Fruit fly (Drosophila melanogaster): ENCODE results near the gene myd.

The myd gene

DNA sequence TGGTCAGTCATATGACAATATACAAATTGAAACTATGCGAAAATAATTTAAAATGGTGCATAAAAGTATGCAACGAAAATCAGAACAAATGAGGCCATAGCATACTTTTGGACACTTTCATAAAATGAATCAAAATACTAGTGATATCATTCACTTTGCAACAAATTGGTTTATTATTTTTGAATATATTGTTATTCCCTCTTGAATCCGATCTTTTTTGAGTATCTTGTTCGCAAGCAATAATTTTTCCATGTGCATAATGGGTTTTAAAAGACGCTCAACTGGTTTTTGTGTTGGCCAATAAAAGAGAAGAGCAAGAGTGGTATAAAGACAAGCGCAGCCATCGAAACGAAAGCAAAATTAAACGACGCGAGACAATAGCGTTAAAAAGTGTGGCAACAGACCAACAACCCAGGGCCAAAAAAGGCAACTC is 7.3 kb downstream of the myd start (continued):
- TF ChIP-seq CG3919 (GFP tag; optimal IDR thresholded peaks at IDR 0.05) (peak; percentile 90), Ets21C (GFP tag; optimal IDR thresholded peaks at IDR 0.05) (peak; percentile 64), CG6792 (GFP tag; optimal IDR thresholded peaks at IDR 0.05) (peak; percentile 82), Hr38 (GFP tag; optimal IDR thresholded peaks at IDR 0.05) (no peak), Met (GFP tag; optimal IDR thresholded peaks at IDR 0.05) (peak; percentile 89), Sox102F (GFP tag; optimal IDR thresholded peaks at IDR 0.05) (peak; percentile 87), CG1621 (tag; optimal IDR thresholded peaks at IDR 0.05) (peak; percentile 68), spab (GFP tag; optimal IDR thresholded peaks at IDR 0.05) (peak; percentile 61), dac (GFP tag; optimal IDR thresholded peaks at IDR 0.05) (peak; percentile 58), eg (GFP tag; IDR thresholded peaks at IDR 0.05) (peak; percentile 54; the same call in 1 of the 3 replicates), Lpt (GFP tag; optimal IDR thresholded peaks at IDR 0.05) (peak; percentile 85), fd85E (GFP tag; optimal IDR thresholded peaks at IDR 0.05) (peak; percentile 56), CG32006 (GFP tag; optimal IDR thresholded peaks at IDR 0.05) (peak; percentile 94), Eip78C (GFP tag) (peak; percentile 90), CG6276 (GFP tag; optimal IDR thresholded peaks at IDR 0.05) (peak; percentile 77), CG11294 (GFP tag; IDR thresholded peaks at IDR 0.05) (no peak), ss (GFP tag; optimal IDR thresholded peaks at IDR 0.05) (peak in 1 of 2 experiments; percentile 82), Sox14 (GFP tag; optimal IDR thresholded peaks at IDR 0.05) (peak; percentile 89), CG11902 (GFP tag; optimal IDR thresholded peaks at IDR 0.05) (peak; percentile 59), CG11762 (GFP tag; optimal IDR thresholded peaks at IDR 0.05; ENCODE audit: insufficient read depth) (peak; percentile 66), acj6 (GFP tag; optimal IDR thresholded peaks at IDR 0.05) (peak; percentile 85), dsx (GFP tag; optimal IDR thresholded peaks at IDR 0.05; ENCODE audit: poor library complexity, severe bottlenecking) (peak; percentile 49), CG4318 (GFP tag; optimal IDR thresholded peaks at IDR 0.05) (peak; percentile 80), Gug (GFP tag; IDR thresholded peaks at IDR 0.05) (no peak), CG7368 (GFP tag; optimal IDR thresholded peaks at IDR 0.05) (peak; percentile 73), CG10669 (GFP tag; optimal IDR thresholded peaks at IDR 0.05) (peak; percentile 84), CG9139 (GFP tag; optimal IDR thresholded peaks at IDR 0.05) (no peak), CG10631 (GFP tag; optimal IDR thresholded peaks at IDR 0.05) (peak; percentile 79), CG16779 (tag; optimal IDR thresholded peaks at IDR 0.05) (peak; percentile 55)

DNA sequence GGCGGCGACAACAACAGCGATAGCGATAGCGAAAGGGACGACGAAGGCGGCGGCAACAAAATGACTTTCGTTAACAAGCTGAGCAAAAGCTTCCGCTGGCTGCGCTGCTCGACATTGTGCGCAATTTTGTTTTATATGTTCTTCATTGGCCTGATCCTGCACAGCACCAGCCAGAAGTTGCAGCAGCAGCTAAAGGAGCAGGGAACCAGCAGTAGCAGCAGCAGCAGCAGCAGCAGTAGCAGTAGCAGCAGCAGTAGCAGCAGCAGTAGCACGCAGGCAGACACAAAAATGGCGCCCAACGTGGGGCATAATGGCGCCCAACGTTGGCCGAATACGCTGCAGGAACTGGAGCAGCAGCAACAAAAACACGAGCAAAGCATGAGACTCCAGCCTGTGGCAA is 9.6 kb downstream of the myd start:
- no peak for TF ChIP-seq CG8119 (GFP tag; IDR thresholded peaks at IDR 0.05)
- TF ChIP-seq Sox14 (GFP tag; optimal IDR thresholded peaks at IDR 0.05) = no peak
- no peak for TF ChIP-seq dac (GFP tag; optimal IDR thresholded peaks at IDR 0.05)
- TF ChIP-seq CG7368 (GFP tag; optimal IDR thresholded peaks at IDR 0.05) = no peak
- no peak for TF ChIP-seq CG3919 (GFP tag; optimal IDR thresholded peaks at IDR 0.05)
- no peak for TF ChIP-seq CG10669 (GFP tag; optimal IDR thresholded peaks at IDR 0.05)
- TF ChIP-seq Hr4 (GFP tag; optimal IDR thresholded peaks at IDR 0.05) = no peak
- TF ChIP-seq CG3032 (tag; optimal IDR thresholded peaks at IDR 0.05) = no peak
- TF ChIP-seq net (GFP tag; optimal IDR thresholded peaks at IDR 0.05) = no peak
- no peak for TF ChIP-seq salr (GFP tag; optimal IDR thresholded peaks at IDR 0.05)
- no peak for TF ChIP-seq Ets21C (GFP tag; optimal IDR thresholded peaks at IDR 0.05)

DNA sequence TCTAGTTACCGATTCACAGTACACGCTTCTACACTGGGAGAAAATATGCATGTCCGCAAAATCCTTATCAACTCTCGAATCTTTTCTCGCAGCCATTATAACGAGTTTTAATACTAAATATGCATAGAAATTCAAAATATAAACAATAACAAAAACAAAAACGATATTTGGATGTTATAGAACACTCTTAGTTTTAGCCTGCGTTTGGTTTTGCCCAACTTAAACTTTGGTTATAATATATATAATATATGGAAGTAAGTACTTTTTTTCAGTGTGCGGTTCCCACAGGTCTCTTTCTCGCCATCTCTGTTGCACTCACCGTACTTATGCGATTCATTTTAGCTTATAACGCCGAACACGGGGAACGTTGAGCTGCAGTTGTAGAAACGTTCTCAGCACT is 31.3 kb downstream of the myd start, which contains the start of gene cry:
Gene cry (plus strand): TSS at position 377 of the 400 bp plus-strand sequence.
- TF ChIP-seq Ets96B (tag; optimal IDR thresholded peaks at IDR 0.05) (peak; percentile 94), acj6 (GFP tag; optimal IDR thresholded peaks at IDR 0.05) (peak; percentile 93), CG8632 (GFP tag; optimal IDR thresholded peaks at IDR 0.05) (peak; percentile 84), lz (GFP tag; optimal IDR thresholded peaks at IDR 0.05) (peak; percentile 80), topi (GFP tag; optimal IDR thresholded peaks at IDR 0.05) (peak; percentile 76), Gug (GFP tag; IDR thresholded peaks at IDR 0.05) (peak; percentile 75), Lpt (GFP tag; optimal IDR thresholded peaks at IDR 0.05) (peak; percentile 86), achi (GFP tag; optimal IDR thresholded peaks at IDR 0.05) (peak; percentile 92), CG3032 (tag; optimal IDR thresholded peaks at IDR 0.05) (peak; percentile 90), vri (GFP tag; optimal IDR thresholded peaks at IDR 0.05) (peak; percentile 34), Smox (GFP tag; optimal IDR thresholded peaks at IDR 0.05) (peak; percentile 74), Sox102F (GFP tag; optimal IDR thresholded peaks at IDR 0.05) (peak; percentile 60), eg (GFP tag; IDR thresholded peaks at IDR 0.05) (peak; percentile 77), Sox15 (GFP tag; optimal IDR thresholded peaks at IDR 0.05) (peak; percentile 79), Hr39 (GFP tag; optimal IDR thresholded peaks at IDR 0.05) (peak; percentile 72), salr (GFP tag; optimal IDR thresholded peaks at IDR 0.05) (peak; percentile 84 to 89), Blimp-1 (GFP tag; optimal IDR thresholded peaks at IDR 0.05) (peak; percentile 45), CG6854 (GFP tag; optimal IDR thresholded peaks at IDR 0.05) (peak; percentile 40), CG1621 (tag; optimal IDR thresholded peaks at IDR 0.05) (peak; percentile 86), CG6792 (GFP tag; optimal IDR thresholded peaks at IDR 0.05) (peak; percentile 82), ss (GFP tag; optimal IDR thresholded peaks at IDR 0.05) (peak; percentile 89 to 95), cyc (GFP tag; optimal IDR thresholded peaks at IDR 0.05) (peak; percentile 80), CG6163 (GFP tag; IDR thresholded peaks at IDR 0.05) (peak; percentile 84), CG11294 (GFP tag; IDR thresholded peaks at IDR 0.05) (peak; percentile 78)
